Fruit fly (Drosophila melanogaster) ovary, adult (tissue): ENCODE measurements around the gene CG12730.

ENCODE experiments used
- CG17801 ChIP-seq: fragments of 200-800 bp; optimal IDR thresholded peaks from 2 replicates; lab custom pipeline; 2019; ENCODE audit warnings: missing biosample characterization, mild to moderate bottlenecking, missing genetic modification characterization, moderate library complexity; ENCODE audit not compliant: partially characterized antibody

Gene CG12730

DNA sequence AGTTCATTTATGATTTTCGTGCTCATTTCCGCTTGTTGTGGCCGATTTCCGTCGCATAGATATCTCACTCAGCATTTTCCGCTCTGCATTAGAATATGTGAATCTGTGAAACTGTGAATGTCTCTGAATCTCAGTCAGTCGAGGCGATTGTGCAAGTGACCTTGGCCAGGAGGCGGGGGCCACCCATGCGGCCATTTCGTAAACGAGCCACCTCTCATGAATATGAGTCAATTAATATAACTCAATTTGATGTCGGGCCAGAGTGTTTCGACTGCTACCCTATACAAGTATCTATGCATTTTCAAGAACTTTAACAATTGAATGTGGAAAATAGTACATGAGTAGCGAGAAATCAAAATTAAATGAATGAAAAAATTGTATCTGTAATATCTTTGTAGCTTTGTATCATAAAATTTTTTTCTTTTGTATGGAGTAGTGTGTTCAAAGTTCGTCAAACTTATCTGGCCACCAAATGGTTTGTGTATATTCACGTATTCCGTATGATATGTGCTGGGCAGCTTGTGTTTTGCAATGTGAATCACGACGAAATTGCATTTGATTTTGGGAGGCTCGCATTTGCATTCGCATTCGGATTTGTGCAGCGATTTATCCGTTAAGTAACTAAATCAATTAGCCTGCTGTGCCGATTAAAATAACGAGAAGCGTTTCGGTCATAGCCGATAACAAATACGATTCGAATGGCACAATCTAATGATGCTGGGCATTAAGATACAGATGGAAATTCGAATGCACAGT lies at the start of gene CG12730:
CG12730 (plus strand) TSS at position 706 of the 756 bp plus-strand sequence.
- no peak for TF ChIP-seq CG17801 (GFP tag; lab: Kevin White, UChicago)

DNA sequence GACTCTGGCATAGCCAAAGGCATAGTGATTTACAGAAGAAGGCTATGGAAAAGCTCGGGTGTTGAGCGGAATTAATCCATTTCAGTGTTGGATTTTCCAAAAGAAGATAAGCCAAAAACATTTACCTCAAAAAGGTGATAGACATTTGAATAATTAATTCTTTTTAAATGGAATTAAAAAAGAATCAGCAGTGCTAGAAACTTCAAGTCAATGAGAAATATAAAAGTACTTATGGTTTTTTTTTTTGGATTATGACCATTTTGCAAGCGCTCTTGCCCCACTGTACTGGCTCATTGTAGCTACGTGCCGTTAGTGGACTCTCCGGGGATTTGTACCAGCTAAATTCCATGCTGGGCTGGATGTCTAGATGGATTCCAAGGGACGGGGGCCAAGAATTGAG lies 30.5 kb upstream of the CG12730 start:
- no peak for TF ChIP-seq CG17801 (GFP tag; lab: Kevin White, UChicago)

DNA sequence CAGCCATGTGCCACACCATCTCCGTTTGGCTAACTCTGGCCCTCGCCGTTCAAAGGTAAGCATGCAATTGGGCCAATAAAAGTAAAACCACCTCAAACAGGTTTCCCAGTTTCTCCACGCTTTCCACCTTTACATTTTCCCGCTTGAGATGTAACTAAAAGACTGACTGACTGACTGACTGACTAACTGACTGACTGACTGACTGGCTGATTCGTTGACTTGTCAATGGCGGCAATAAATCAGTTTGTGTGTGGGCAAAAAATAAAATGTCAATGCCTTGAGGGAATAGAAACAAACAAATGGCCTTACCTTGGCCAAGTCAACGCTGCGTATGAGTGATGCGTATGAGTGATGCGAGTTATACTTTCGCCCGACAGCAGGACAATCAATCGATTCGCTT lies 29.0 kb upstream of the CG12730 start:
- no peak for TF ChIP-seq CG17801 (GFP tag; lab: Kevin White, UChicago)

DNA sequence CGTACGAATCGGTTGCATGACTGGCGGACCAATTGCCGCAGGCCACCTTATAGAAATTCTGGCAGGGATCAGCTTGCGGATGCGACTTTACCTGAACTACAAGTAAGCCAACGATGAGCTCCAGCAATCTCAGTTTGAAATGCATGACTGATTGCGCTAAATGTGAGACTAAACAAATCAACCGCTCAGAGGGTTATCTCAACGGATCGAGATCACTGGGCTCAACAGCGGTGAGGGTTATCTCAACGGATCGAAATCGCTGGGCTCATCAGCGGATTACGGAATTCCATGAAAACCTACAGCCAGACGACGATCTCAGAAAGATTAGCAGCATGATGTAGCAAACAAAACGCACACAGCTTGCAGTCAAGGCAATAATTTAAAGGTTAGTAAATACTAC lies 20.5 kb upstream of the CG12730 start, which contains the start of gene frma:
frma (minus strand) TSS at position 152 of the 400 bp plus-strand sequence.
- TF ChIP-seq CG17801 (GFP tag; lab: Kevin White, UChicago): no peak

DNA sequence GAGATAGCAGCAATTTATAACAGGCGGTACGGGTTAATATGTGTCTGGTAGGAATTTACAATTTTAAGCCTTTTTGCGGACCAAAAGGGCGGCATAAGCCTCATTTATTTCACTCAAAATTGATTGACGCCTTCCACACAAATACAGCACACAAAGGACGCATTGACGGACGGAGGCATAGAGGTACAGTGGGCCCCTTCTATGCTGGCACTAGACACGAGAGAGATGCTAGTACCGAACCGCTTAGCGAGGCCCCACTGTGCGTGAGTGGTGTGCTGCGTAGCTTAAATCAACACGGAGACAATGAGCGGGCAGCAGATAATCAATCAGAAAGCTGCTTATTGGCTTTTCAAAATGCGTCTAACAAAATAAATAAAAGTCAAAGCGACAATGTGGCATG lies 19.7 kb upstream of the CG12730 start:
- no peak for TF ChIP-seq CG17801 (GFP tag; lab: Kevin White, UChicago)

DNA sequence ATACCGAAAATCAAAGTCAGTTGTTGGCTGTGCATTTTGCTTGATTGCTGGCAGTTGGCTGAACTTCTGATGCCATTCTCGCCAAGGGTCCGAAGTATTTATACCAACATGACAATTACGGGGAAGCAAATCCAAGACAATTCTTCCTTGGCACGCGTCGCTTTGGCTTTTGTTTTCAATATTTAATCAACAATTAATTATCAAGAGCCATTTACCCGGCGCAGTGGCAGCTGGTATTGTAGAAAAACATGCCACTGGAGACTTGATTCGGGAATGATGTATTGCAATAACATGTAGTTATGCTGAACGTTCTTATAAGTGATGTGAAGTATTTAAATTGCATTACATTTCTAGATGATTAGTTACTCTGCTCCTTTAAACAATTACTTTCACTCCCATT lies 15.3 kb upstream of the CG12730 start, which contains the start of the genes CG32762 and CG4151:
CG32762 (minus strand) TSS at position 101 of the 400 bp plus-strand sequence.
CG4151 (plus strand) TSS at position 348 of the 400 bp plus-strand sequence.
- TF ChIP-seq CG17801 (GFP tag; lab: Kevin White, UChicago): no peak

DNA sequence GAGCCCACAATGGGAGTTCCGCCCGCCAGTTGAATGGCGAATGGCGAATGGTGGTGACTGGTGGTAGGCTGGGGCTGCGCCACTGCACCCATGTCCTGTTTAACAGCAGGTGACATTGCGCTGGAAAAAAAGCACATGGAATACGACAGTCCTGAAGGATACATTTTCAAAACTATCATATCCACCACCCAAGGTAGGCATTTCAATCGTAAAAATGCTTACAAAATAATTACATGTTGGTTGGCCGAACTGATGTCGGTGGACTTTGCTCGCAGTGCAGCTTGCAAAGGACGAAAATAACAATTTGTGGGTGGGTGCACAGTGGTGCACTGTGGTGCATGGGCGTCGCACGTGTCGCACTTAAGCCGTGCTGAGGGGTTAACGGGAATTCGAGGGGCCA lies 12.5 kb upstream of the CG12730 start:
- TF ChIP-seq CG17801 (GFP tag; lab: Kevin White, UChicago): no peak

DNA sequence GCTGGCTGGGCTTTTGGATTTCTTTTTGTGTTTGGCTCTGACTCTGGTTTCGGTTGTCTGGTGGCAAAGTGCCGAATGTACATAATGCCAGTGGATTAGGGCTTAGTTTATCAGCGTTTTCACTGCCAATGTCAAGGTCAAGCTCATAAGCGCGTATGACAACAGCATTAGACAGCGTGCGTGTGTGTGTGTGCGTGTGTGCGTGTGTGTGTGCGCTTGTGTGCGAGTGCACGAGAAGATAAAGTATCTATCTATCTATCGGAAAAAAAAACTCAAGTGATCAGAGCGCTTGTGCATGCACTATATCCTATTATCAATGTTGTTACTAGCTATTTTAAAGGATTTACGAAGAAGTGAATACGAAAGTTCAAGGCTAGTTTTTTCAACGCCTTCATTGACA lies 5.2 kb upstream of the CG12730 start:
- TF ChIP-seq CG17801 (GFP tag; lab: Kevin White, UChicago): no peak

DNA sequence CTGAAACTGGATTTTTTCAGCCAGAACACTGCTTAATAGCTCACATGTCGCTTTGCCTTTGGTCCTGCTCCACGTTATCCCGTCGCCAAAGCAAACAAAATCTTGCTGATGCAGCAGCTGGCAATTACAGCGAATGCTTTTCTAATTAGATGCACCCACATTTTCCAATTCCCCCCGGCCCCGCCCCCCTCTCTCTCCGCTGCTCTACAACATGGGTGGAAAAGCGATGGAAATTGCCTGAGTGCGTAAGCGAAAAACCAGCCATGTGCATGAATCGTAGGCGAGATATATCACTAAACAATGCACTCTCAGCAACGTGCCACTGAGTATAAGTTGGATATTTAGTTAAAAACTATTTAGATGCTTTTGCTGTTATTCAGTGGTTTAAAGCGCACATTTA lies 1.3 kb upstream of the CG12730 start:
- TF ChIP-seq CG17801 (GFP tag; lab: Kevin White, UChicago): no peak

DNA sequence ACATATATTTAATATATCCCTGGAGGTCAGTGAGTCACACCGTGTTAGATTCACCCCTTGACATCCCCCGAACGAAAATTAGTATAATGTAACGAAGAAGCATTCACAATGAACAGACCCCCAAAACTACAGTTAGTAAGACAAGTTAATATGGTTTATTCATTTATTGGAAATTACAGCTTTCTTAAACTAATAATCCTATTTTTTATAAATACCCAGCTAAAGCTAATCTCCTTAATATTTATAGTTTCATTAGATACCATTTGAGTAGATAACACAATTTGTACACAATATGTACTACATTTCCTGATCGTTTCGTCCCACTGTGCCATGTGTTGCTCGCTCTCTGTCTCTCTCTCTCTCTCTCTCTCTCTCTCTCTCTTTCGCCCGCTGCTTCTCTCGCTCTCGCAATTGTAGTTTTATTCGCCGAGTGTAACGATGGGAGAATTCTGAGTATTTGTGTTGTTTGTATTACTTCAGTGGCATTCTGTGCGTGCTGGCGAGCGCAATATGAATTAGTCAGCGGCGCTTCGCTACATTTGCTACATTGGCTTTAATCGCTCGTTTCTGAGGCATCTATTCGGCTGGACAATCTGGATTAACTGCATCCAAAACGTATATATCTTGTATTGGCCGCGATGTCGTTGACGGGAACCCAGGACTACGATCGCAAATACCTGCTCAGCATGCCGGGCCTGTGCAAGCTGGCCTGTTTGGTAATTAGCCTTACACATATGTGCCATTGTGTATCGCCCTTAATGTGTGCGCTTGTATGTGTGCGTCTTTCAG lies 569 bp downstream of the CG12730 start:
- peak; percentile 24 for TF ChIP-seq CG17801 (GFP tag; lab: Kevin White, UChicago)

DNA sequence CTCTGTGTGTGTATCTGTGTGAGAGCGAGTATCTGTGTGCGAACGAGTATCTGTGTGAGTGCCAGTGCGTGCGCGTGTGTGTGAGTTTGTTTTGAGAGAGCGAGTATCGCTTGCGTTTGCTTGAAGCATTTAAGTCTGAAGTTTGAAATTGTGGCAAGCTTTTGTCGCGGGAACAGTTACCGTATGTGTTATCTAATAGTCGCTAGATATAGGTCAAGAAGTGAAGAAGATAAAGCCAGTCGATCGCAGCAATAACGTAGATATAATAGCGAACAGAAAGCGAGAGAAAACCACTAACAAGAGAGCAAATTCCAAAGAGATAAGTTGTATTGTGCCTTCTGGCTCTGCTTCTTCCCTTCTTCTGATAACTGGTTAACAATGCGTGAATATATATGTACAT lies 1.8 kb downstream of the CG12730 start:
- no peak for TF ChIP-seq CG17801 (GFP tag; lab: Kevin White, UChicago)

DNA sequence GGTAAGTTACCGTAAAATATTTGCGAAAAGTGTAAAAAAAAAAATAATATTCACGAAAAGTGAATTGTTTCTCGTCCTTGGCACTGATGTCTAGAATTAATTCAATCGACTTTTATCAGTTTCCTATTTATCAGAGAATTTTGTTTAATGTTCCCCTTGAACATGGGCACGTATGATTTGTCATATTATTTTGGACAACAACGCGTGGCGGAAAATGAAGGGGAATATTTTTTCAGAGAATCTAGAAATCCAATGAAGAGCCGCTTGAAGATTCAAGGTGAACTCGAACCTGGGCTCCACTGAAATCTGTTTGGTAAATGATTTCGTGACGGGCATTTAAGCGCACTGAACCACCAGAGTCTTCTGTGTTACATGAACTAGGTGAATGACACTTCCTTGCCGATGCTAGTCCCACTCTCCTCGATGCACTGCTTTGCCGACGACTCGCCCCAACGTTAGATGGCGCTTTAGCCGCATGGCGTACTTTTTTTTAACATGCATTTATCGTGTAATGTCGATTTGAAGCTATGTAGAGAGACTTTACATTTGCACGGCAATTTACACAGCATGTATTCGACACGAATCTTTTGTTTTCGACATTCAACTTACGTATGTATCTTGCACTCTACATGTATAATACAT lies 8.0 kb downstream of the CG12730 start:
- TF ChIP-seq CG17801 (GFP tag; lab: Kevin White, UChicago): peak; percentile 19

DNA sequence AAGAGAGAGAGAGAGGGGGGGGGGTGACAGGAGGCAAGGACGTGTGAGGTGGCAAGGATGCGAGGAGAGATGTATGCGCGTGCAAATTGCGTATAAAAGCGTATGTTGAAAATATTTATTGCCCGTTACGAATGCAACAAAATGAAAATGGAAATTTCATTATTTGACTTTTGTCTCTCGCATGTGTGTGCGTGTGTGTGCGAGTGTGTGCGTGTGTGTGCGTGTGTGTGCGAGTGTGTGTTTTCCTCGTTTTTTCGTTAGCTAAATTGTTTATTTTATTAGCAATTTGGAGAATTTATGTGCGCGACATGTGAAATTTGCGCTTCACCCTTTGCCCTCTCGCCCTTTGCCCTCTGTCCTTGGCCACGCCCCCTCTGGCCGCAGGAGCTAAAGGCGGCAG lies 36.4 kb downstream of the CG12730 start:
- no peak for TF ChIP-seq CG17801 (GFP tag; lab: Kevin White, UChicago)

DNA sequence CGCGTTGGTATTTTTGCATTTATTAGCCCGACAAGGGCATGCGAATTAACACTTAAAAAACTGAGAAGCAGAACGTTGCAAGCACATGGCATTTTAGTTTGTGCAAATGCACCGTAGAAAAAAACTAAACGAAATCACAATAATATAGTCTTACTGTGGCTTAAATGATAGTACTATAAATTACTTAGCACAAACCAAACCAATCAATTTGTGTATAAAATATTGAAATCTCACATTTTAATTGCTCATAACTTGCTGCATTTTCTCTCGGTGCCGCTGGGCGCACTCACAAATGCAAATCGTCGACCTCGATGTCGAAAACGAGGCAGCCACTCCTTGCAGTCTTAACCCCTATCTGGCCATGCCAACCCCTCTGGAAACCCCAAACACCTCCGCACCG lies 37.3 kb downstream of the CG12730 start:
- no peak for TF ChIP-seq CG17801 (GFP tag; lab: Kevin White, UChicago)

DNA sequence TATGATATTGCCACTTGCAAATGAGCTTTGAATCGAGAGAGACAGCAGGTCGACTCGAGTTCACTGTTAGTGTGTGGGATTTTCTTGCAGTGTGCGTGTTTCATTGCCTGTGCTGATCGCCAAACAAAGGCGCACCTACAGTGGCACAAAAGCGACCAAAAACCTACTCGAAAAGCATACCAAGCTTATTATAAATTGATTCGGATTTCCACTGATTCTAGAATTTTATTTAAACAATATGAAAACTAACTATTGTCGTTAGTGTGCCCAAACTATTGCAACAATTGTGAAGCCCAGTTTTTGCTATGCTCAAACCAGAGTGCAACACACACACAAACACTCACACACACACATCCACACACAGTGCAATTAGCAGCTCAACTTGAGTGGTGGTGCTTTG lies 42.1 kb downstream of the CG12730 start:
- TF ChIP-seq CG17801 (GFP tag; lab: Kevin White, UChicago): no peak
